Fruit fly (Drosophila melanogaster) whole organism, embryonic: ENCODE measurements around the gene CG9691.

ENCODE experiments used
- Aef1 ChIP-seq: fragments of 200-800 bp; sonication (Bioruptor generic); IDR thresholded peaks from 3 replicates; pipeline ENCODE4 v1.3.6; 2022; ENCODE audit warnings: missing biosample characterization, missing genetic modification characterization
- BtbVII ChIP-seq: fragments of 200-800 bp; sonication (Bioruptor generic); optimal IDR thresholded peaks from 3 replicates; lab custom pipeline; 2017; ENCODE audit warnings: missing biosample characterization, mild to moderate bottlenecking, missing genetic modification characterization
- C15 ChIP-seq: fragments of 200-800 bp; sonication (Bioruptor generic); IDR thresholded peaks from 3 replicates; pipeline ENCODE4 v1.3.6; 2022; ENCODE audit warnings: missing biosample characterization, missing genetic modification characterization
- CG10209 ChIP-seq: fragments of 200-800 bp; sonication (Bioruptor generic); optimal IDR thresholded peaks from 3 replicates; lab custom pipeline; 2017; ENCODE audit warnings: missing biosample characterization, mild to moderate bottlenecking, missing genetic modification characterization, missing genetic modification reagents
- CG10366 ChIP-seq: fragments of 200-800 bp; sonication (Bioruptor generic); IDR thresholded peaks from 2 replicates; pipeline ENCODE4 v1.3.6; 2022; ENCODE audit warnings: missing biosample characterization, missing genetic modification characterization
- CG10462 ChIP-seq: fragments of 200-800 bp; sonication (Bioruptor generic); optimal IDR thresholded peaks from 2 replicates; lab custom pipeline; 2016; ENCODE audit warnings: missing biosample characterization, missing genetic modification characterization
- CG10543 ChIP-seq: fragments of 200-800 bp; sonication (Bioruptor generic); optimal IDR thresholded peaks from 3 replicates; lab custom pipeline; 2017; ENCODE audit warnings: missing biosample characterization, mild to moderate bottlenecking, missing genetic modification characterization, moderate library complexity
- CG11398 ChIP-seq: fragments of 200-800 bp; sonication (Bioruptor generic); optimal IDR thresholded peaks from 2 replicates; lab custom pipeline; 2016; ENCODE audit warnings: missing biosample characterization, missing genetic modification characterization
- CG12236 ChIP-seq: fragments of 200-800 bp; sonication (Bioruptor generic); optimal IDR thresholded peaks from 2 replicates; lab custom pipeline; 2016; ENCODE audit warnings: missing biosample characterization, missing genetic modification characterization
- CG12942 ChIP-seq: fragments of 200-800 bp; sonication (Bioruptor generic); optimal IDR thresholded peaks from 3 replicates; lab custom pipeline; 2016; ENCODE audit warnings: missing biosample characterization, missing genetic modification characterization
- CG13123 ChIP-seq: fragments of 200-800 bp; sonication (Bioruptor generic); optimal IDR thresholded peaks from 2 replicates; lab custom pipeline; 2016; ENCODE audit warnings: missing biosample characterization, missing genetic modification characterization
- CG13775 ChIP-seq: fragments of 200-800 bp; sonication (Bioruptor generic); optimal IDR thresholded peaks from 3 replicates; lab custom pipeline; 2017; ENCODE audit warnings: missing biosample characterization, mild to moderate bottlenecking, missing genetic modification characterization
- CG1529 ChIP-seq: fragments of 200-800 bp; sonication (Bioruptor generic); optimal IDR thresholded peaks from 3 replicates; lab custom pipeline; 2018; ENCODE audit warnings: missing biosample characterization, missing genetic modification characterization
- CG15696 ChIP-seq: fragments of 200-800 bp; sonication (Bioruptor generic); optimal IDR thresholded peaks from 2 replicates; lab custom pipeline; 2019; ENCODE audit warnings: missing biosample characterization, mild to moderate bottlenecking, missing genetic modification characterization, moderate library complexity
- CG16813 ChIP-seq: fragments of 200-800 bp; sonication (Bioruptor generic); IDR thresholded peaks from 3 replicates; pipeline ENCODE4 v1.3.6; 2022; ENCODE audit warnings: missing biosample characterization, missing genetic modification characterization; ENCODE audit not compliant: partially characterized antibody
- CG17186 ChIP-seq: fragments of 200-800 bp; sonication (Bioruptor generic); optimal IDR thresholded peaks from 3 replicates; lab custom pipeline; 2017; ENCODE audit warnings: missing biosample characterization, missing genetic modification reagents, missing genetic modification characterization
- CG1792 ChIP-seq: fragments of 200-800 bp; sonication (Bioruptor generic); optimal IDR thresholded peaks from 2 replicates; lab custom pipeline; 2016; ENCODE audit warnings: missing biosample characterization, missing genetic modification characterization
- CG1832 ChIP-seq: fragments of 200-800 bp; sonication (Bioruptor generic); optimal IDR thresholded peaks from 2 replicates; lab custom pipeline; 2017; ENCODE audit warnings: missing biosample characterization, mild to moderate bottlenecking, missing genetic modification characterization, inconsistent platforms
- CG18476 ChIP-seq: fragments of 200-800 bp; sonication (Bioruptor generic); optimal IDR thresholded peaks from 2 replicates; lab custom pipeline; 2016; ENCODE audit warnings: missing biosample characterization, mild to moderate bottlenecking, missing genetic modification characterization
- CG34224 ChIP-seq: fragments of 200-800 bp; sonication (Bioruptor generic); IDR thresholded peaks from 3 replicates; pipeline ENCODE4 v1.3.6; 2022; ENCODE audit warnings: missing biosample characterization, missing genetic modification characterization; ENCODE audit not compliant: partially characterized antibody
- CG4360 ChIP-seq: fragments of 200-800 bp; sonication (Bioruptor generic); IDR thresholded peaks from 2 replicates; pipeline ENCODE4 v1.3.6; 2022; ENCODE audit warnings: missing biosample characterization, missing genetic modification characterization
- CG6791 ChIP-seq: fragments of 200-800 bp; sonication (Bioruptor generic); IDR thresholded peaks from 3 replicates; pipeline ENCODE4 v1.3.6; 2022; ENCODE audit warnings: missing biosample characterization, missing genetic modification characterization; ENCODE audit not compliant: partially characterized antibody
- CG6813 ChIP-seq: fragments of 200-800 bp; sonication (Bioruptor generic); optimal IDR thresholded peaks from 2 replicates; lab custom pipeline; 2017; ENCODE audit warnings: missing biosample characterization, missing genetic modification characterization, mild to moderate bottlenecking, moderate library complexity, missing genetic modification reagents
- CG7987 ChIP-seq: fragments of 200-800 bp; sonication (Bioruptor generic); optimal IDR thresholded peaks from 2 replicates; lab custom pipeline; 2018; ENCODE audit warnings: missing biosample characterization, mild to moderate bottlenecking, missing genetic modification characterization, moderate library complexity
- CG9437 ChIP-seq: fragments of 200-800 bp; sonication (Bioruptor generic); optimal IDR thresholded peaks from 2 replicates; lab custom pipeline; 2018; ENCODE audit warnings: missing biosample characterization, mild to moderate bottlenecking, missing genetic modification characterization
- CG9797 ChIP-seq: fragments of 200-800 bp; sonication (Bioruptor generic); optimal IDR thresholded peaks from 3 replicates; lab custom pipeline; 2018; ENCODE audit warnings: missing biosample characterization, mild to moderate bottlenecking, missing genetic modification characterization
- CoRest ChIP-seq: fragments of 200-800 bp; sonication (Bioruptor generic); optimal IDR thresholded peaks from 3 replicates; lab custom pipeline; 2018; ENCODE audit warnings: missing biosample characterization, mild to moderate bottlenecking, missing genetic modification characterization, moderate library complexity
- Drgx ChIP-seq: fragments of 200-800 bp; sonication (Bioruptor generic); IDR thresholded peaks from 2 replicates; pipeline ENCODE4 v1.3.6; 2022; ENCODE audit warnings: missing biosample characterization, missing genetic modification characterization
- E2f1 ChIP-seq: fragments of 200-800 bp; sonication (Bioruptor generic); IDR thresholded peaks from 2 replicates; pipeline ENCODE4 v1.3.6; 2022; ENCODE audit warnings: missing biosample characterization, missing genetic modification characterization
- HLH54F ChIP-seq: fragments of 200-800 bp; sonication (Bioruptor generic); optimal IDR thresholded peaks from 3 replicates; lab custom pipeline; 2016; ENCODE audit warnings: missing biosample characterization, missing genetic modification characterization
- Hmr ChIP-seq: fragments of 200-800 bp; sonication (Bioruptor generic); optimal IDR thresholded peaks from 3 replicates; lab custom pipeline; 2017; ENCODE audit warnings: mild to moderate bottlenecking, missing biosample characterization, missing genetic modification reagents, missing genetic modification characterization
- Hr51 ChIP-seq, 2 experiments: fragments of 200-800 bp; sonication (Bioruptor generic); optimal IDR thresholded peaks; 2 replicates in 1 of 2; 3 replicates in 1 of 2; lab custom pipeline; 2016 to 2018; ENCODE audit warnings: missing biosample characterization in 2 of 2, missing genetic modification characterization in 2 of 2, mild to moderate bottlenecking in 1 of 2, moderate library complexity in 1 of 2
- Hr78 ChIP-seq, 2 experiments: fragments of 200-800 bp in 1 of 2; fragments of >200 bp in 1 of 2; sonication (Bioruptor generic) in 1 of 2; optimal IDR thresholded peaks; 2 replicates each; lab custom pipeline; 2017 to 2019; ENCODE audit warnings: missing biosample characterization in 2 of 2, missing genetic modification characterization in 2 of 2, mild to moderate bottlenecking in 1 of 2, moderate library complexity in 1 of 2
- PHDP ChIP-seq: fragments of 200-800 bp; sonication (Bioruptor generic); optimal IDR thresholded peaks from 3 replicates; lab custom pipeline; 2018; ENCODE audit warnings: missing biosample characterization, mild to moderate bottlenecking, missing genetic modification characterization, moderate library complexity
- Side ChIP-seq: fragments of 200-800 bp; sonication (Bioruptor generic); optimal IDR thresholded peaks from 2 replicates; lab custom pipeline; 2016; ENCODE audit warnings: missing biosample characterization, missing genetic modification characterization
- Taf1 ChIP-seq: fragments of 200-800 bp; sonication (Bioruptor generic); IDR thresholded peaks from 2 replicates; pipeline ENCODE4 v1.3.6; 2022; ENCODE audit warnings: missing biosample characterization, missing genetic modification characterization
- Xrp1 ChIP-seq: fragments of 200-800 bp; sonication (Bioruptor generic); IDR thresholded peaks from 2 replicates; pipeline ENCODE4 v1.3.6; 2022; ENCODE audit warnings: missing biosample characterization, missing genetic modification characterization
- cad ChIP-seq: fragments of >200 bp; optimal IDR thresholded peaks from 2 replicates; lab custom pipeline; 2017; ENCODE audit warnings: missing biosample characterization, missing genetic modification characterization
- crp ChIP-seq, 2 experiments: fragments of 200-800 bp; sonication (Bioruptor generic); optimal IDR thresholded peaks; 2 replicates in 1 of 2; 3 replicates in 1 of 2; lab custom pipeline; 2017; ENCODE audit warnings: missing biosample characterization in 2 of 2, missing genetic modification characterization in 2 of 2, mild to moderate bottlenecking in 1 of 2, moderate library complexity in 1 of 2
- dmrt99B ChIP-seq: fragments of 200-800 bp; sonication (Bioruptor generic); optimal IDR thresholded peaks from 2 replicates; lab custom pipeline; 2018; ENCODE audit warnings: missing biosample characterization, mild to moderate bottlenecking, missing genetic modification characterization, moderate library complexity
- insv ChIP-seq, 2 experiments: fragments of 200-800 bp; sonication (Bioruptor generic); optimal IDR thresholded peaks; 3 replicates each; lab custom pipeline; 2016 to 2018; ENCODE audit warnings: missing biosample characterization in 2 of 2, missing genetic modification characterization in 2 of 2
- lab ChIP-seq: fragments of 200-800 bp; sonication (Bioruptor generic); optimal IDR thresholded peaks from 3 replicates; lab custom pipeline; 2017; ENCODE audit warnings: missing biosample characterization, missing genetic modification characterization, mild to moderate bottlenecking, moderate library complexity, missing genetic modification reagents
- maf-S ChIP-seq: fragments of 200-800 bp; sonication (Bioruptor generic); optimal IDR thresholded peaks from 2 replicates; lab custom pipeline; 2016; ENCODE audit warnings: missing biosample characterization, missing genetic modification characterization
- mld ChIP-seq: fragments of 200-800 bp; sonication (Bioruptor generic); IDR thresholded peaks from 3 replicates; pipeline ENCODE4 v1.3.6; 2022; ENCODE audit warnings: missing biosample characterization, missing genetic modification characterization; ENCODE audit not compliant: partially characterized antibody
- oc ChIP-seq: fragments of 200-800 bp; sonication (Bioruptor generic); optimal IDR thresholded peaks from 2 replicates; lab custom pipeline; 2018; ENCODE audit warnings: missing biosample characterization, mild to moderate bottlenecking, missing genetic modification characterization, moderate library complexity
- row ChIP-seq: fragments of 200-800 bp; sonication (Bioruptor generic); IDR thresholded peaks from 3 replicates; pipeline ENCODE4 v1.3.6; 2022; ENCODE audit warnings: missing biosample characterization, missing genetic modification characterization
- unpg ChIP-seq: fragments of 200-800 bp; sonication (Bioruptor generic); optimal IDR thresholded peaks from 3 replicates; lab custom pipeline; 2018; ENCODE audit warnings: missing biosample characterization, mild to moderate bottlenecking, missing genetic modification characterization, moderate library complexity
- zen ChIP-seq: fragments of 200-800 bp; sonication (Bioruptor generic); optimal IDR thresholded peaks from 3 replicates; lab custom pipeline; 2018; ENCODE audit warnings: missing biosample characterization, mild to moderate bottlenecking, missing genetic modification characterization, moderate library complexity

The CG9691 gene

dm6 chrX:9899535-9900179, 15.4 kb downstream of the CG9691 start, which contains the start of gene CG15249 (continued):
- no peak for TF ChIP-seq CG10462 (GFP tag; lab: Kevin White, UChicago)
- TF ChIP-seq CG11398 (GFP tag; lab: Kevin White, UChicago) = no peak
- TF ChIP-seq C15 (GFP tag; lab: Robert Waterston, UW) = no peak
- TF ChIP-seq E2f1 (GFP tag; lab: Robert Waterston, UW) = no peak
- TF ChIP-seq CG1529 (GFP tag; lab: Kevin White, UChicago) = no peak
- TF ChIP-seq maf-S (GFP tag; lab: Kevin White, UChicago) = no peak
- no peak for TF ChIP-seq cad (GFP tag; lab: Kevin White, UChicago)
- TF ChIP-seq CG15696 (tag; lab: Kevin White, UChicago) = no peak
- TF ChIP-seq Hr51 (GFP tag; optimal IDR thresholded peaks at IDR 0.05; lab: Kevin White, UChicago) = peak in 1 of 2 experiments; percentile 82
- TF ChIP-seq CG16813 (GFP tag; lab: Robert Waterston, UW) = no peak
- TF ChIP-seq CG10366 (GFP tag; lab: Robert Waterston, UW) = peak; percentile 21; the same call in 1 of the 2 replicates
- TF ChIP-seq unpg (GFP tag; lab: Kevin White, UChicago) = peak; percentile 61
- TF ChIP-seq CG12942 (GFP tag; lab: Kevin White, UChicago) = no peak
- no peak for TF ChIP-seq CG1832
- no peak for TF ChIP-seq CG6791 (GFP tag; lab: Robert Waterston, UW)
- TF ChIP-seq HLH54F (GFP tag; lab: Kevin White, UChicago) = no peak
- TF ChIP-seq CG17186 (GFP tag; lab: Kevin White, UChicago) = no peak
- TF ChIP-seq CG12236 (GFP tag; lab: Kevin White, UChicago) = no peak
- TF ChIP-seq CoRest (tag; lab: Kevin White, UChicago) = peak; percentile 75
- TF ChIP-seq oc (tag; lab: Kevin White, UChicago) = peak; percentile 24
- no peak for TF ChIP-seq Aef1
- peak; percentile 20 for TF ChIP-seq BtbVII (GFP tag; lab: Kevin White, UChicago)
- peak; percentile 60 for TF ChIP-seq CG9437 (GFP tag; lab: Kevin White, UChicago)
- TF ChIP-seq Taf1 (GFP tag; lab: Robert Waterston, UW) = no peak
- TF ChIP-seq mld = no peak
- TF ChIP-seq zen (tag; lab: Kevin White, UChicago) = no peak
- TF ChIP-seq Hr78 (GFP tag; optimal IDR thresholded peaks at IDR 0.05; lab: Kevin White, UChicago) = peak in 1 of 2 experiments; percentile 8
- TF ChIP-seq CG4360 (GFP tag; lab: Robert Waterston, UW) = no peak
- TF ChIP-seq CG9797 (GFP tag; lab: Kevin White, UChicago) = no peak
- TF ChIP-seq Side (GFP tag; lab: Kevin White, UChicago) = no peak
- no peak for TF ChIP-seq CG34224
- peak; percentile 14 for TF ChIP-seq CG10543 (GFP tag; lab: Kevin White, UChicago)
- peak; percentile 56 for TF ChIP-seq CG10209 (GFP tag; lab: Kevin White, UChicago)
- peak; percentile 57 for TF ChIP-seq PHDP
- TF ChIP-seq Drgx (GFP tag; lab: Robert Waterston, UW) = peak; percentile 41
- peak; percentile 26 for TF ChIP-seq CG6813 (GFP tag; lab: Kevin White, UChicago)
- TF ChIP-seq dmrt99B (tag; lab: Kevin White, UChicago) = peak; percentile 78
- TF ChIP-seq Hmr (GFP tag; lab: Kevin White, UChicago) = peak; percentile 26
- TF ChIP-seq CG18476 (GFP tag; lab: Kevin White, UChicago) = no peak
- TF ChIP-seq CG13123 (GFP tag; lab: Kevin White, UChicago) = no peak
- TF ChIP-seq row (GFP tag; lab: Robert Waterston, UW) = peak; percentile 46; the same call in 1 of the 3 replicates
- TF ChIP-seq CG7987 (GFP tag; lab: Kevin White, UChicago) = no peak
- no peak for TF ChIP-seq CG1792 (GFP tag; lab: Kevin White, UChicago)
- no peak for TF ChIP-seq insv (GFP tag; optimal IDR thresholded peaks at IDR 0.05; lab: Kevin White, UChicago)
- TF ChIP-seq Xrp1 = no peak; the same call in 1 of the 2 replicates
- peak; percentile 44 for TF ChIP-seq lab (GFP tag; lab: Kevin White, UChicago)
- TF ChIP-seq crp (GFP tag; optimal IDR thresholded peaks at IDR 0.05; lab: Kevin White, UChicago) = no peak
- TF ChIP-seq CG13775 (GFP tag; lab: Kevin White, UChicago) = peak; percentile 19
